Worm (Caenorhabditis elegans): ENCODE results near the gene cap-2.
A peak's percentile ranks its signal among the peaks of the same experiment; 100 is the strongest.

cap-2 gene

ce11 chrII:10840067-10840466, 28.9 kb upstream of the cap-2 start (continued):
- TF ChIP-seq rpc-1 (optimal IDR thresholded peaks at IDR 0.05) (peak; percentile 87), rpc-1 (tag; optimal IDR thresholded peaks at IDR 0.05) (peak; percentile 87), madf-3 (GFP tag; IDR thresholded peaks at IDR 0.05) (peak; percentile 60; the same call in 1 of the 2 replicates), nhr-90 (tag; optimal IDR thresholded peaks at IDR 0.05) (peak; percentile 90), let-526 (GFP tag; IDR thresholded peaks at IDR 0.05) (peak; percentile 85), sdz-38 (tag; optimal IDR thresholded peaks at IDR 0.05) (no peak), die-1 (tag; optimal IDR thresholded peaks at IDR 0.05) (peak; percentile 94), ekl-4 (GFP tag; IDR thresholded peaks at IDR 0.05) (peak; percentile 83), lin-40 (tag; optimal IDR thresholded peaks at IDR 0.05) (peak; percentile 78), Y56A3A.18 (GFP tag; IDR thresholded peaks at IDR 0.05) (0 out of 2 replicates have a peak, but pooled peaks have one; percentile 61), ceh-79 (tag; optimal IDR thresholded peaks at IDR 0.05) (peak; percentile 84), Y53G8AR.9 (GFP tag; conservative IDR thresholded peaks at IDR 0.05) (peak; percentile 88), B0336.3 (GFP tag; IDR thresholded peaks at IDR 0.05) (peak; percentile 81), K12H6.12 (tag; optimal IDR thresholded peaks at IDR 0.05) (peak; percentile 65), unc-62 (GFP tag; optimal IDR thresholded peaks at IDR 0.05) (no peak), Y95B8A.8 (GFP tag; IDR thresholded peaks at IDR 0.05) (peak; percentile 78; the same call in 1 of the 2 replicates), egrh-3 (GFP tag; IDR thresholded peaks at IDR 0.05) (no peak), nfya-1 (tag; optimal IDR thresholded peaks at IDR 0.05; ENCODE audit: borderline replicate concordance, insufficient read depth) (no peak), zim-3 (tag; optimal IDR thresholded peaks at IDR 0.05) (peak; percentile 90), mel-28 (tag; optimal IDR thresholded peaks at IDR 0.05; ENCODE audit: borderline replicate concordance) (peak; percentile 61), snpc-1.1 (tag; optimal IDR thresholded peaks at IDR 0.05; ENCODE audit: insufficient read depth) (peak; percentile 52), mcd-1 (GFP tag; IDR thresholded peaks at IDR 0.05) (peak; percentile 80), lin-26 (GFP tag; IDR thresholded peaks at IDR 0.05) (peak; percentile 92), T07F8.4 (tag; optimal IDR thresholded peaks at IDR 0.05) (peak; percentile 75), tbx-9 (tag; optimal IDR thresholded peaks at IDR 0.05; ENCODE audit: borderline replicate concordance) (peak; percentile 38), Y67H2A.10 (GFP tag; conservative IDR thresholded peaks at IDR 0.05) (0 out of 2 replicates have a peak, but pooled peaks have one; percentile 18), B0035.1 (tag; optimal IDR thresholded peaks at IDR 0.05) (peak; percentile 48), F57C9.4 (tag; optimal IDR thresholded peaks at IDR 0.05) (no peak), B0261.1 (tag; optimal IDR thresholded peaks at IDR 0.05) (peak; percentile 94), lin-35 (GFP tag; optimal IDR thresholded peaks at IDR 0.05) (peak in 1 of 3 experiments; percentile 74), F49E8.2 (tag; optimal IDR thresholded peaks at IDR 0.05; ENCODE audit: insufficient read depth) (peak; percentile 34), sptf-2 (GFP tag; optimal IDR thresholded peaks at IDR 0.05) (peak; percentile 24), zfh-2 (GFP tag; conservative IDR thresholded peaks at IDR 0.05) (peak; percentile 64), lsl-1 (GFP tag; optimal IDR thresholded peaks at IDR 0.05) (peak; percentile 67), C17E4.6 (GFP tag; IDR thresholded peaks at IDR 0.05) (peak; percentile 76), cebp-2 (GFP tag; IDR thresholded peaks at IDR 0.05) (peak; percentile 74; the same call in 1 of the 2 replicates), nhr-120 (GFP tag; IDR thresholded peaks at IDR 0.05) (peak; percentile 71; the same call in 1 of the 2 replicates), madf-8 (GFP tag; conservative IDR thresholded peaks at IDR 0.05) (peak; percentile 45), hlh-12 (tag; optimal IDR thresholded peaks at IDR 0.05) (peak; percentile 23), mes-4 (tag; optimal IDR thresholded peaks at IDR 0.05) (peak; percentile 82), tlf-1 (GFP tag; optimal IDR thresholded peaks at IDR 0.05) (peak; percentile 59), F39B2.1 (GFP tag; IDR thresholded peaks at IDR 0.05) (no peak), athp-1 (tag; optimal IDR thresholded peaks at IDR 0.05) (peak; percentile 92), K11D2.4 (GFP tag; IDR thresholded peaks at IDR 0.05) (peak; percentile 64; the same call in 1 of the 2 replicates), snpc-1.3 (tag; optimal IDR thresholded peaks at IDR 0.05; ENCODE audit: insufficient read depth) (peak; percentile 86), xnd-1 (tag; optimal IDR thresholded peaks at IDR 0.05) (no peak), ceh-91 (GFP tag; IDR thresholded peaks at IDR 0.05) (no peak), ama-1 (optimal IDR thresholded peaks at IDR 0.05) (no peak), ama-1 (GFP tag; optimal IDR thresholded peaks at IDR 0.05) (peak; percentile 62 to 67)

Data from whole organism, young adult.